In genomic region chrX:5672243-5673051, dm6 we compare ENCODE assay signal across 5 fruit fly cellular contexts.
TF ChIP-seq lines count a peak whose summit lies in the region.

RpL35 (plus strand) TSS chrX:5672401.

- peak; percentile 14 for TF ChIP-seq CTCF in whole organism, embryonic (GFP tag; optimal IDR thresholded peaks at IDR 0.05; lab: Kevin White, UChicago)

TF ChIP-seq in whole organism, adult, 20 proteins besides CTCF, POLR2A, EP300 and RAD21 (continues in another document):
- TF ChIP-seq Mnt (GFP tag; optimal IDR thresholded peaks at IDR 0.05; lab: Kevin White, UChicago) = peak; percentile 96
- peak; percentile 76 for TF ChIP-seq CG11617 (GFP tag; optimal IDR thresholded peaks at IDR 0.05; lab: Kevin White, UChicago)
- peak; percentile 21 for TF ChIP-seq toe (GFP tag; optimal IDR thresholded peaks at IDR 0.05; lab: Kevin White, UChicago)
- peak; percentile 84 for TF ChIP-seq bab1 (GFP tag; optimal IDR thresholded peaks at IDR 0.05; lab: Kevin White, UChicago)
- TF ChIP-seq CG14711 (tag; optimal IDR thresholded peaks at IDR 0.05; lab: Kevin White, UChicago) = peak; percentile 40
- TF ChIP-seq CG33017 (tag; optimal IDR thresholded peaks at IDR 0.05; lab: Kevin White, UChicago) = no peak
- TF ChIP-seq kay (GFP tag; lab: Kevin White, UChicago; ENCODE audit: borderline replicate concordance) = no peak
- no peak for TF ChIP-seq cnc (optimal IDR thresholded peaks at IDR 0.05; lab: Kevin White, UChicago)
- peak; percentile 34 for TF ChIP-seq CG12768 (GFP tag; optimal IDR thresholded peaks at IDR 0.05; lab: Kevin White, UChicago)
- TF ChIP-seq ovo (GFP tag; optimal IDR thresholded peaks at IDR 0.05; lab: Kevin White, UChicago) = peak; percentile 45
- peak; percentile 83 for TF ChIP-seq Hr96 (GFP tag; optimal IDR thresholded peaks at IDR 0.05; lab: Kevin White, UChicago)
- no peak for TF ChIP-seq CG7045 (GFP tag; optimal IDR thresholded peaks at IDR 0.05; lab: Kevin White, UChicago)
- TF ChIP-seq CG1620 (GFP tag; optimal IDR thresholded peaks at IDR 0.05; lab: Kevin White, UChicago) = peak; percentile 49
- TF ChIP-seq Crg-1 (GFP tag; optimal IDR thresholded peaks at IDR 0.05; lab: Kevin White, UChicago) = peak; percentile 78
- peak; percentile 71 for TF ChIP-seq CG7101 (tag; optimal IDR thresholded peaks at IDR 0.05; lab: Kevin White, UChicago)
- TF ChIP-seq Clk (GFP tag; optimal IDR thresholded peaks at IDR 0.05; lab: Kevin White, UChicago) = no peak
- TF ChIP-seq pad (GFP tag; optimal IDR thresholded peaks at IDR 0.05; lab: Kevin White, UChicago) = peak; percentile 55
- no peak for TF ChIP-seq CG5204 (GFP tag; optimal IDR thresholded peaks at IDR 0.05; lab: Kevin White, UChicago)

TF ChIP-seq in whole organism, embryonic, 481 proteins besides CTCF, POLR2A, EP300 and RAD21 (continues in another document):
- TF ChIP-seq kah (GFP tag; optimal IDR thresholded peaks at IDR 0.05; lab: Kevin White, UChicago) (peak; percentile 43), ssp (GFP tag; IDR thresholded peaks at IDR 0.05; lab: Robert Waterston, UW) (no peak), Pdp1 (GFP tag; optimal IDR thresholded peaks at IDR 0.05; lab: Kevin White, UChicago) (peak; percentile 24 to 36), CG3407 (GFP tag; optimal IDR thresholded peaks at IDR 0.05; lab: Kevin White, UChicago) (no peak), mirr (GFP tag; optimal IDR thresholded peaks at IDR 0.05; lab: Kevin White, UChicago) (peak; percentile 62), pnt (GFP tag; optimal IDR thresholded peaks at IDR 0.05; lab: Kevin White, UChicago) (no peak), CG9932 (GFP tag; IDR thresholded peaks at IDR 0.05; lab: Robert Waterston, UW) (peak; percentile 24; the same call in 1 of the 2 replicates), lov (optimal IDR thresholded peaks at IDR 0.05; lab: Kevin White, UChicago) (no peak), lov (GFP tag; IDR thresholded peaks at IDR 0.05; lab: Robert Waterston, UW) (no peak), so (GFP tag; IDR thresholded peaks at IDR 0.05; lab: Robert Waterston, UW) (no peak), CG4328 (GFP tag; optimal IDR thresholded peaks at IDR 0.05; lab: Kevin White, UChicago) (peak; percentile 27), CoRest (tag; optimal IDR thresholded peaks at IDR 0.05; lab: Kevin White, UChicago) (no peak), stc (GFP tag; IDR thresholded peaks at IDR 0.05; lab: Robert Waterston, UW) (no peak), NK7.1 (GFP tag; optimal IDR thresholded peaks at IDR 0.05; lab: Kevin White, UChicago) (peak; percentile 37), CG11696 (GFP tag; IDR thresholded peaks at IDR 0.05; lab: Robert Waterston, UW) (no peak), NFAT (GFP tag; IDR thresholded peaks at IDR 0.05; lab: Robert Waterston, UW) (no peak), CG8944 (GFP tag; optimal IDR thresholded peaks at IDR 0.05; lab: Kevin White, UChicago) (no peak), crol (GFP tag; IDR thresholded peaks at IDR 0.05; lab: Robert Waterston, UW) (0 out of 2 replicates have a peak, but pooled peaks have one; percentile 29), BEAF-32 (GFP tag; optimal IDR thresholded peaks at IDR 0.05; lab: Kevin White, UChicago) (peak; percentile 67)

TF ChIP-seq in whole organism, prepupa, 60 proteins besides CTCF, POLR2A, EP300 and RAD21 (continues in another document):
- peak; percentile 24 for TF ChIP-seq Hr39 (GFP tag; optimal IDR thresholded peaks at IDR 0.05; lab: Kevin White, UChicago)
- TF ChIP-seq CG16779 (tag; optimal IDR thresholded peaks at IDR 0.05; lab: Kevin White, UChicago) = peak; percentile 18
- TF ChIP-seq fd59A (GFP tag; optimal IDR thresholded peaks at IDR 0.05; lab: Kevin White, UChicago) = no peak
- peak; percentile 84 for TF ChIP-seq svp (GFP tag; lab: Kevin White, UChicago)
- TF ChIP-seq Lpt (GFP tag; optimal IDR thresholded peaks at IDR 0.05; lab: Kevin White, UChicago) = no peak
- no peak for TF ChIP-seq Eip93F (GFP tag; optimal IDR thresholded peaks at IDR 0.05; lab: Kevin White, UChicago)
- TF ChIP-seq salr (GFP tag; optimal IDR thresholded peaks at IDR 0.05; lab: Kevin White, UChicago) = peak in 1 of 2 experiments; percentile 14
- no peak for TF ChIP-seq Hr38 (GFP tag; optimal IDR thresholded peaks at IDR 0.05; lab: Kevin White, UChicago)
- TF ChIP-seq CG32006 (GFP tag; optimal IDR thresholded peaks at IDR 0.05; lab: Kevin White, UChicago) = no peak
- TF ChIP-seq CG11902 (GFP tag; optimal IDR thresholded peaks at IDR 0.05; lab: Kevin White, UChicago) = no peak
- no peak for TF ChIP-seq CG6276 (GFP tag; optimal IDR thresholded peaks at IDR 0.05; lab: Kevin White, UChicago)
- peak; percentile 13 for TF ChIP-seq lz (GFP tag; optimal IDR thresholded peaks at IDR 0.05; lab: Kevin White, UChicago)
- no peak for TF ChIP-seq pdm3 (GFP tag; optimal IDR thresholded peaks at IDR 0.05; lab: Kevin White, UChicago)
- no peak for TF ChIP-seq CG10631 (GFP tag; optimal IDR thresholded peaks at IDR 0.05; lab: Kevin White, UChicago)
- peak; percentile 46 for TF ChIP-seq CG7368 (GFP tag; optimal IDR thresholded peaks at IDR 0.05; lab: Kevin White, UChicago)
- no peak for TF ChIP-seq CG4318 (GFP tag; optimal IDR thresholded peaks at IDR 0.05; lab: Kevin White, UChicago)
- TF ChIP-seq cyc (GFP tag; optimal IDR thresholded peaks at IDR 0.05; lab: Kevin White, UChicago) = peak; percentile 45
- peak; percentile 56 to 66 for TF ChIP-seq ss (GFP tag; optimal IDR thresholded peaks at IDR 0.05; lab: Kevin White, UChicago)
- peak; percentile 22 for TF ChIP-seq vri (GFP tag; optimal IDR thresholded peaks at IDR 0.05; lab: Kevin White, UChicago)
- no peak for TF ChIP-seq CG11294 (GFP tag; IDR thresholded peaks at IDR 0.05; lab: Robert Waterston, UW)

TF ChIP-seq in whole organism, pupa, 21 proteins besides CTCF, POLR2A, EP300 and RAD21:
- no peak for TF ChIP-seq CG32121 (GFP tag; IDR thresholded peaks at IDR 0.05; lab: Robert Waterston, UW)
- TF ChIP-seq CG13204 (GFP tag; optimal IDR thresholded peaks at IDR 0.05; lab: Kevin White, UChicago) = no peak
- peak; percentile 24 for TF ChIP-seq CG8159 (tag; optimal IDR thresholded peaks at IDR 0.05; lab: Kevin White, UChicago)
- TF ChIP-seq EcR (GFP tag; optimal IDR thresholded peaks at IDR 0.05; lab: Kevin White, UChicago) = no peak
- TF ChIP-seq Pif1B (GFP tag; optimal IDR thresholded peaks at IDR 0.05; lab: Kevin White, UChicago) = no peak
- no peak for TF ChIP-seq D1 (tag; optimal IDR thresholded peaks at IDR 0.05; lab: Kevin White, UChicago)
- TF ChIP-seq fd96Ca (GFP tag; IDR thresholded peaks at IDR 0.05; lab: Robert Waterston, UW) = no peak
- TF ChIP-seq CG14655 (GFP tag; optimal IDR thresholded peaks at IDR 0.05; lab: Kevin White, UChicago) = no peak
- TF ChIP-seq Ets98B (GFP tag; IDR thresholded peaks at IDR 0.05; lab: Robert Waterston, UW) = no peak
- peak; percentile 51; the same call in 2 of the 3 replicates for TF ChIP-seq CG4496 (GFP tag; IDR thresholded peaks at IDR 0.05; lab: Robert Waterston, UW)
- TF ChIP-seq CG10348 (GFP tag; IDR thresholded peaks at IDR 0.05; lab: Robert Waterston, UW) = no peak
- TF ChIP-seq rn (GFP tag; IDR thresholded peaks at IDR 0.05; lab: Robert Waterston, UW) = no peak
- TF ChIP-seq CG15710 (tag; optimal IDR thresholded peaks at IDR 0.05; lab: Kevin White, UChicago) = no peak
- TF ChIP-seq CG9948 (tag; optimal IDR thresholded peaks at IDR 0.05; lab: Kevin White, UChicago) = no peak
- TF ChIP-seq Snoo (tag; optimal IDR thresholded peaks at IDR 0.05; lab: Kevin White, UChicago) = peak; percentile 31
- TF ChIP-seq gl (tag; optimal IDR thresholded peaks at IDR 0.05; lab: Kevin White, UChicago) = peak; percentile 31
- TF ChIP-seq Pif1A (GFP tag; optimal IDR thresholded peaks at IDR 0.05; lab: Kevin White, UChicago) = no peak
- peak; percentile 7 for TF ChIP-seq CG34367 (tag; optimal IDR thresholded peaks at IDR 0.05; lab: Kevin White, UChicago)
- TF ChIP-seq CG8301 (tag; optimal IDR thresholded peaks at IDR 0.05; lab: Kevin White, UChicago) = peak; percentile 8
- TF ChIP-seq CG17806 (tag; optimal IDR thresholded peaks at IDR 0.05; lab: Kevin White, UChicago) = no peak

TF ChIP-seq in whole organism, wandering third instar larva, 38 proteins besides CTCF, POLR2A, EP300 and RAD21:
- TF ChIP-seq OdsH (GFP tag; optimal IDR thresholded peaks at IDR 0.05; lab: Kevin White, UChicago) = peak; percentile 26
- peak; percentile 12 for TF ChIP-seq psq (GFP tag; optimal IDR thresholded peaks at IDR 0.05; lab: Kevin White, UChicago)
- TF ChIP-seq Hr78 (GFP tag; optimal IDR thresholded peaks at IDR 0.05; lab: Kevin White, UChicago) = no peak
- TF ChIP-seq HLH106 (tag; optimal IDR thresholded peaks at IDR 0.05; lab: Kevin White, UChicago) = peak; percentile 21
- peak; percentile 45 for TF ChIP-seq Hnf4 (GFP tag; optimal IDR thresholded peaks at IDR 0.05; lab: Kevin White, UChicago)
- peak; percentile 31 for TF ChIP-seq br (GFP tag; optimal IDR thresholded peaks at IDR 0.05; lab: Kevin White, UChicago)
- TF ChIP-seq Vsx2 (GFP tag; optimal IDR thresholded peaks at IDR 0.05; lab: Kevin White, UChicago; ENCODE audit: partially characterized antibody) = no peak
- peak; percentile 47 for TF ChIP-seq CG9705 (GFP tag; optimal IDR thresholded peaks at IDR 0.05; lab: Kevin White, UChicago)
- TF ChIP-seq foxo (GFP tag; optimal IDR thresholded peaks at IDR 0.05; lab: Kevin White, UChicago) = peak in 1 of 2 experiments; percentile 39
- TF ChIP-seq fru (GFP tag; optimal IDR thresholded peaks at IDR 0.05; lab: Kevin White, UChicago) = peak; percentile 47
- TF ChIP-seq rgr (GFP tag; optimal IDR thresholded peaks at IDR 0.05; lab: Kevin White, UChicago) = peak; percentile 60
- TF ChIP-seq jim (GFP tag; optimal IDR thresholded peaks at IDR 0.05; lab: Kevin White, UChicago) = no peak
- TF ChIP-seq h (GFP tag; optimal IDR thresholded peaks at IDR 0.05; lab: Kevin White, UChicago) = peak; percentile 35
- peak; percentile 59 for TF ChIP-seq Sp1 (GFP tag; optimal IDR thresholded peaks at IDR 0.05; lab: Kevin White, UChicago)
- no peak for TF ChIP-seq Rel (GFP tag; optimal IDR thresholded peaks at IDR 0.05; lab: Kevin White, UChicago)
- peak; percentile 26 for TF ChIP-seq Rel (tag; optimal IDR thresholded peaks at IDR 0.05; lab: Kevin White, UChicago)
- TF ChIP-seq dl (GFP tag; optimal IDR thresholded peaks at IDR 0.05; lab: Kevin White, UChicago; ENCODE audit: insufficient read depth in 1 of 2, partially characterized antibody in 2 of 2) = no peak
- TF ChIP-seq dmrt93B (GFP tag; optimal IDR thresholded peaks at IDR 0.05; lab: Kevin White, UChicago) = peak; percentile 15
- no peak for TF ChIP-seq tai (GFP tag; optimal IDR thresholded peaks at IDR 0.05; lab: Kevin White, UChicago)
- peak; percentile 42 for TF ChIP-seq Myc (optimal IDR thresholded peaks at IDR 0.05; lab: Kevin White, UChicago)
